Fruit fly (Drosophila melanogaster) whole organism, prepupa: Measurements from ENCODE around the gene PNUTS.

Experiments
- CG11294 ChIP-seq: fragments of 200-800 bp; sonication (Bioruptor generic); IDR thresholded peaks from 2 replicates; pipeline ENCODE4 v1.3.6; 2022; ENCODE audit warnings: missing biosample characterization, missing genetic modification characterization
- CG4318 ChIP-seq: fragments of 200-800 bp; sonication (Bioruptor generic); optimal IDR thresholded peaks from 3 replicates; lab custom pipeline; 2017; ENCODE audit warnings: missing biosample characterization, mild to moderate bottlenecking, missing genetic modification characterization
- CG6163 ChIP-seq: fragments of 200-800 bp; sonication (Bioruptor generic); IDR thresholded peaks from 3 replicates; pipeline ENCODE4 v1.3.6; 2022; ENCODE audit warnings: missing biosample characterization, missing genetic modification characterization
- CG6808 ChIP-seq: fragments of 200-800 bp; sonication (Bioruptor generic); optimal IDR thresholded peaks from 3 replicates; lab custom pipeline; 2017; ENCODE audit warnings: missing biosample characterization, missing genetic modification characterization, mild to moderate bottlenecking, moderate library complexity, missing genetic modification reagents
- Eip93F ChIP-seq: fragments of 200-800 bp; sonication (Bioruptor generic); optimal IDR thresholded peaks from 2 replicates; lab custom pipeline; 2016; ENCODE audit warnings: missing biosample characterization, mild to moderate bottlenecking, missing genetic modification characterization
- Hr38 ChIP-seq: sonication (Bioruptor generic); optimal IDR thresholded peaks from 2 replicates; lab custom pipeline; 2016; ENCODE audit warnings: missing biosample characterization, missing genetic modification characterization
- Hr39 ChIP-seq: fragments of 200-800 bp; sonication (Bioruptor generic); optimal IDR thresholded peaks from 2 replicates; lab custom pipeline; 2016; ENCODE audit warnings: missing biosample characterization, missing genetic modification characterization
- OdsH ChIP-seq: fragments of 200-800 bp; sonication (Bioruptor generic); optimal IDR thresholded peaks from 3 replicates; lab custom pipeline; 2016; ENCODE audit warnings: missing biosample characterization, missing genetic modification characterization
- Sox102F ChIP-seq: fragments of 200-800 bp; sonication (Bioruptor generic); optimal IDR thresholded peaks from 2 replicates; lab custom pipeline; 2016; ENCODE audit warnings: missing biosample characterization, mild to moderate bottlenecking, missing genetic modification characterization

- no peak for TF ChIP-seq CG4318 (GFP tag; lab: Kevin White, UChicago)
- TF ChIP-seq OdsH (GFP tag; lab: Kevin White, UChicago): peak; percentile 16
- peak; percentile 62; the same call in 1 of the 3 replicates for TF ChIP-seq CG6163 (GFP tag; lab: Robert Waterston, UW)
- no peak for TF ChIP-seq CG6808
- no peak for TF ChIP-seq CG11294 (GFP tag; lab: Robert Waterston, UW)
- no peak for TF ChIP-seq Hr39 (GFP tag; lab: Kevin White, UChicago)
- TF ChIP-seq Eip93F (GFP tag; lab: Kevin White, UChicago): no peak
- peak; percentile 53 for TF ChIP-seq Sox102F (GFP tag; lab: Kevin White, UChicago)
- TF ChIP-seq Hr38 (GFP tag; lab: Kevin White, UChicago): no peak
Measured at dm6 chr2L:867899-868605, 2.2 kb upstream of the PNUTS start, which contains the start of gene aru.
